Fruit fly (Drosophila melanogaster): ENCODE results near the gene mol.

Gene mol

dm6 chr2L:15008034-15008433 is 10.7 kb upstream of the mol start:
- no peak for TF ChIP-seq Eip75B (GFP tag; optimal IDR thresholded peaks at IDR 0.05)
- TF ChIP-seq esn (GFP tag; optimal IDR thresholded peaks at IDR 0.05) = no peak
- TF ChIP-seq Sox14 (GFP tag; optimal IDR thresholded peaks at IDR 0.05) = no peak
- no peak for TF ChIP-seq dac (GFP tag; optimal IDR thresholded peaks at IDR 0.05)
- no peak for TF ChIP-seq CG34406 (GFP tag; optimal IDR thresholded peaks at IDR 0.05)
- TF ChIP-seq Eip78C (GFP tag) = no peak
- TF ChIP-seq CG1621 (tag; optimal IDR thresholded peaks at IDR 0.05) = no peak
- no peak for TF ChIP-seq Sox102F (GFP tag; optimal IDR thresholded peaks at IDR 0.05)
- no peak for TF ChIP-seq CG6792 (GFP tag; optimal IDR thresholded peaks at IDR 0.05)
- no peak for TF ChIP-seq lz (GFP tag; optimal IDR thresholded peaks at IDR 0.05)
- no peak for TF ChIP-seq CG8319 (GFP tag; optimal IDR thresholded peaks at IDR 0.05)
- no peak for TF ChIP-seq Eip93F (GFP tag; optimal IDR thresholded peaks at IDR 0.05)
- TF ChIP-seq Smox (GFP tag; optimal IDR thresholded peaks at IDR 0.05) = no peak
- TF ChIP-seq svp (GFP tag) = no peak
- no peak for TF ChIP-seq CG11902 (GFP tag; optimal IDR thresholded peaks at IDR 0.05)
- no peak for TF ChIP-seq topi (GFP tag; optimal IDR thresholded peaks at IDR 0.05)
- TF ChIP-seq pdm3 (GFP tag; optimal IDR thresholded peaks at IDR 0.05) = no peak
- TF ChIP-seq Ets96B (tag; optimal IDR thresholded peaks at IDR 0.05) = no peak
- TF ChIP-seq Lpt (GFP tag; optimal IDR thresholded peaks at IDR 0.05) = no peak

- TF ChIP-seq Met (GFP tag; optimal IDR thresholded peaks at IDR 0.05) (no peak), CG8632 (GFP tag; optimal IDR thresholded peaks at IDR 0.05) (no peak), CG6276 (GFP tag; optimal IDR thresholded peaks at IDR 0.05) (no peak), CG8119 (GFP tag; IDR thresholded peaks at IDR 0.05) (no peak), achi (GFP tag; optimal IDR thresholded peaks at IDR 0.05) (no peak), cyc (GFP tag; optimal IDR thresholded peaks at IDR 0.05) (no peak), CG7368 (GFP tag; optimal IDR thresholded peaks at IDR 0.05) (no peak), CG3919 (GFP tag; optimal IDR thresholded peaks at IDR 0.05) (no peak), dsx (GFP tag; optimal IDR thresholded peaks at IDR 0.05; ENCODE audit: poor library complexity, severe bottlenecking) (no peak), CG6808 (GFP tag; optimal IDR thresholded peaks at IDR 0.05) (no peak), Smox (GFP tag; optimal IDR thresholded peaks at IDR 0.05) (no peak), eg (GFP tag; IDR thresholded peaks at IDR 0.05) (no peak), Blimp-1 (GFP tag; optimal IDR thresholded peaks at IDR 0.05) (no peak), Eip93F (GFP tag; optimal IDR thresholded peaks at IDR 0.05) (no peak), CG31627 (GFP tag; optimal IDR thresholded peaks at IDR 0.05) (no peak), Hr38 (GFP tag; optimal IDR thresholded peaks at IDR 0.05) (no peak), Ets96B (tag; optimal IDR thresholded peaks at IDR 0.05) (no peak), Gug (GFP tag; IDR thresholded peaks at IDR 0.05) (no peak), Sox102F (GFP tag; optimal IDR thresholded peaks at IDR 0.05) (no peak), CG1621 (tag; optimal IDR thresholded peaks at IDR 0.05) (no peak)
Observed at dm6 chr2L:15007331-15007863, 10.0 kb upstream of the mol start, which contains the start of the genes Ankrd49 and NC2beta. Gene Ankrd49 (minus strand): TSS chr2L:15007431. Gene NC2beta (plus strand): TSS chr2L:15007813.

dm6 chr2L:15005505-15005904 is 8.1 kb upstream of the mol start, which contains the start of gene DCTN5-p25:
Gene DCTN5-p25 (plus strand): TSS chr2L:15005733.
- TF ChIP-seq fkh (GFP tag; optimal IDR thresholded peaks at IDR 0.05) (peak; percentile 64), acj6 (GFP tag; optimal IDR thresholded peaks at IDR 0.05) (no peak), vri (GFP tag; optimal IDR thresholded peaks at IDR 0.05) (no peak), Ets96B (tag; optimal IDR thresholded peaks at IDR 0.05) (no peak), Eip93F (GFP tag; optimal IDR thresholded peaks at IDR 0.05) (no peak)

- TF ChIP-seq CG6276 (GFP tag; optimal IDR thresholded peaks at IDR 0.05) (no peak), Eip75B (GFP tag; optimal IDR thresholded peaks at IDR 0.05) (no peak), Hr4 (GFP tag; optimal IDR thresholded peaks at IDR 0.05) (peak; percentile 19), CG9139 (GFP tag; optimal IDR thresholded peaks at IDR 0.05) (no peak), achi (GFP tag; optimal IDR thresholded peaks at IDR 0.05) (no peak), Lpt (GFP tag; optimal IDR thresholded peaks at IDR 0.05) (no peak), Eip78C (GFP tag) (peak; percentile 59), spab (GFP tag; optimal IDR thresholded peaks at IDR 0.05) (no peak), CG11762 (GFP tag; optimal IDR thresholded peaks at IDR 0.05; ENCODE audit: insufficient read depth) (no peak), Sox14 (GFP tag; optimal IDR thresholded peaks at IDR 0.05) (no peak), net (GFP tag; optimal IDR thresholded peaks at IDR 0.05) (no peak), topi (GFP tag; optimal IDR thresholded peaks at IDR 0.05) (no peak), CG31627 (GFP tag; optimal IDR thresholded peaks at IDR 0.05) (no peak), Hr38 (GFP tag; optimal IDR thresholded peaks at IDR 0.05) (no peak)
Observed at dm6 chr2L:15001847-15002246, 4.5 kb upstream of the mol start.

All from whole organism, prepupa.